Fruit fly (Drosophila melanogaster) whole organism, embryonic: ENCODE measurements around the gene CG43095.

Source experiments
- Adf1 ChIP-seq: fragments of 200-800 bp; sonication (Bioruptor generic); IDR thresholded peaks from 2 replicates; pipeline ENCODE4 v1.3.6; 2022; ENCODE audit warnings: missing biosample characterization, missing genetic modification characterization
- Atf3 ChIP-seq: fragments of 200-800 bp; sonication (Bioruptor generic); optimal IDR thresholded peaks from 3 replicates; lab custom pipeline; 2016; ENCODE audit warnings: missing biosample characterization, missing genetic modification characterization
- Awh ChIP-seq: fragments of 200-800 bp; sonication (Bioruptor generic); IDR thresholded peaks from 2 replicates; pipeline ENCODE4, ENCODE4 v1.3.6; 2022; ENCODE audit warnings: missing biosample characterization, missing genetic modification characterization
- B-H2 ChIP-seq: fragments of 200-800 bp; sonication (Bioruptor generic); optimal IDR thresholded peaks from 2 replicates; lab custom pipeline; 2018; ENCODE audit warnings: missing biosample characterization, mild to moderate bottlenecking, missing genetic modification characterization
- CG10431 ChIP-seq: fragments of 200-800 bp; sonication (Bioruptor generic); optimal IDR thresholded peaks from 3 replicates; lab custom pipeline; 2018; ENCODE audit warnings: missing biosample characterization, mild to moderate bottlenecking, missing genetic modification characterization
- CG11695 ChIP-seq: fragments of 200-800 bp; sonication (Bioruptor generic); IDR thresholded peaks from 3 replicates; pipeline ENCODE4 v1.3.6; 2022; ENCODE audit warnings: missing biosample characterization, missing genetic modification characterization
- CG12299 ChIP-seq: fragments of 200-800 bp; sonication (Bioruptor generic); optimal IDR thresholded peaks from 2 replicates; lab custom pipeline; 2018; ENCODE audit warnings: missing biosample characterization, mild to moderate bottlenecking, missing genetic modification characterization
- CG1233 ChIP-seq: fragments of 200-800 bp; sonication (Bioruptor generic); optimal IDR thresholded peaks from 4 replicates; lab custom pipeline; 2018; ENCODE audit warnings: missing biosample characterization, mild to moderate bottlenecking, missing genetic modification characterization
- CG1529 ChIP-seq: fragments of 200-800 bp; sonication (Bioruptor generic); optimal IDR thresholded peaks from 3 replicates; lab custom pipeline; 2018; ENCODE audit warnings: missing biosample characterization, missing genetic modification characterization
- CG1603 ChIP-seq: fragments of 200-800 bp; sonication (Bioruptor generic); optimal IDR thresholded peaks from 2 replicates; lab custom pipeline; 2019; ENCODE audit warnings: missing biosample characterization, mild to moderate bottlenecking, missing genetic modification characterization, moderate library complexity
- CG17829 ChIP-seq: fragments of 200-800 bp; optimal IDR thresholded peaks from 2 replicates; lab custom pipeline; 2019; ENCODE audit warnings: missing biosample characterization, mild to moderate bottlenecking, missing genetic modification characterization, moderate library complexity
- CG2202 ChIP-seq: fragments of 200-800 bp; sonication (Bioruptor generic); optimal IDR thresholded peaks from 2 replicates; lab custom pipeline; 2018; ENCODE audit warnings: missing biosample characterization, mild to moderate bottlenecking, missing genetic modification characterization
- CG31365 ChIP-seq: fragments of 200-800 bp; sonication (Bioruptor generic); optimal IDR thresholded peaks from 2 replicates; lab custom pipeline; 2018; ENCODE audit warnings: missing biosample characterization, mild to moderate bottlenecking, missing genetic modification characterization
- CG32767 ChIP-seq: fragments of 200-800 bp; sonication (Bioruptor generic); IDR thresholded peaks from 2 replicates; pipeline ENCODE4 v1.3.6; 2022; ENCODE audit warnings: missing biosample characterization, missing genetic modification characterization
- CG34422 ChIP-seq: fragments of 200-800 bp; sonication (Bioruptor generic); IDR thresholded peaks from 3 replicates; pipeline ENCODE4 v1.3.6; 2022; ENCODE audit warnings: missing biosample characterization, missing genetic modification characterization
- CG6654 ChIP-seq: fragments of 200-800 bp; sonication (Bioruptor generic); optimal IDR thresholded peaks from 2 replicates; lab custom pipeline; 2017; ENCODE audit warnings: missing biosample characterization, mild to moderate bottlenecking, missing genetic modification characterization
- CG6813 ChIP-seq: fragments of 200-800 bp; sonication (Bioruptor generic); optimal IDR thresholded peaks from 2 replicates; lab custom pipeline; 2017; ENCODE audit warnings: missing biosample characterization, missing genetic modification characterization, mild to moderate bottlenecking, moderate library complexity, missing genetic modification reagents
- CG7271 ChIP-seq: fragments of 200-800 bp; sonication (Bioruptor generic); optimal IDR thresholded peaks from 2 replicates; lab custom pipeline; 2018; ENCODE audit warnings: missing biosample characterization, mild to moderate bottlenecking, missing genetic modification characterization, moderate library complexity
- CG7372 ChIP-seq: fragments of 200-800 bp; sonication (Bioruptor generic); IDR thresholded peaks from 2 replicates; pipeline ENCODE4 v1.3.6; 2022; ENCODE audit warnings: missing biosample characterization, missing genetic modification characterization
- CG7928 ChIP-seq: fragments of 200-800 bp; sonication (Bioruptor generic); optimal IDR thresholded peaks from 2 replicates; lab custom pipeline; 2017; ENCODE audit warnings: missing biosample characterization, mild to moderate bottlenecking, missing genetic modification characterization
- Dip3 ChIP-seq: fragments of 200-800 bp; sonication (Bioruptor generic); optimal IDR thresholded peaks from 3 replicates; lab custom pipeline; 2016; ENCODE audit warnings: missing biosample characterization, missing genetic modification characterization
- Elba2 ChIP-seq: fragments of 200-800 bp; sonication (Bioruptor generic); optimal IDR thresholded peaks from 3 replicates; lab custom pipeline; 2016; ENCODE audit warnings: missing biosample characterization, missing genetic modification characterization
- HLH54F ChIP-seq: fragments of 200-800 bp; sonication (Bioruptor generic); optimal IDR thresholded peaks from 3 replicates; lab custom pipeline; 2016; ENCODE audit warnings: missing biosample characterization, missing genetic modification characterization
- Lpt ChIP-seq: fragments of >200 bp; optimal IDR thresholded peaks from 2 replicates; lab custom pipeline; 2018; ENCODE audit warnings: missing biosample characterization, missing genetic modification characterization
- Med ChIP-seq: fragments of 200-800 bp; sonication (Bioruptor generic); peaks from one replicate; lab custom pipeline; 2016; ENCODE audit warnings: missing biosample characterization, missing genetic modification characterization, mild to moderate bottlenecking, inconsistent platforms, moderate library complexity
- Neu2 ChIP-seq: fragments of 200-800 bp; sonication (Bioruptor generic); optimal IDR thresholded peaks from 3 replicates; lab custom pipeline; 2016; ENCODE audit warnings: missing biosample characterization, missing genetic modification characterization, borderline replicate concordance
- Nf-YA ChIP-seq: fragments of 200-800 bp; sonication (Bioruptor generic); IDR thresholded peaks from 2 replicates; pipeline ENCODE4 v1.3.6; 2022; ENCODE audit warnings: missing biosample characterization, missing genetic modification characterization
- Nf-YB ChIP-seq: fragments of 200-800 bp; sonication (Bioruptor generic); optimal IDR thresholded peaks from 3 replicates; lab custom pipeline; 2019; ENCODE audit warnings: missing biosample characterization, mild to moderate bottlenecking, missing genetic modification characterization, moderate library complexity
- Xbp1 ChIP-seq: fragments of 200-800 bp; sonication (Bioruptor generic); optimal IDR thresholded peaks from 3 replicates; lab custom pipeline; 2016; ENCODE audit warnings: missing biosample characterization, mild to moderate bottlenecking, missing genetic modification characterization
- bbx ChIP-seq: fragments of 200-800 bp; sonication (Bioruptor generic); IDR thresholded peaks from 2 replicates; pipeline ENCODE4 v1.3.6; 2022; ENCODE audit warnings: missing biosample characterization, missing genetic modification characterization; ENCODE audit not compliant: partially characterized antibody
- caup ChIP-seq: fragments of 200-800 bp; sonication (Bioruptor generic); optimal IDR thresholded peaks from 3 replicates; lab custom pipeline; 2017; ENCODE audit warnings: missing biosample characterization, mild to moderate bottlenecking, missing genetic modification characterization, moderate library complexity; ENCODE audit not compliant: severe bottlenecking
- croc ChIP-seq: fragments of 200-800 bp; sonication (Bioruptor generic); conservative IDR thresholded peaks from 3 replicates; pipeline ENCODE4 v1.3.6; 2022; ENCODE audit warnings: missing biosample characterization, missing genetic modification characterization
- dan ChIP-seq: fragments of 200-800 bp; sonication (Bioruptor generic); IDR thresholded peaks from 2 replicates; pipeline ENCODE4 v1.3.6; 2022; ENCODE audit warnings: missing biosample characterization, missing genetic modification characterization
- dimm ChIP-seq: fragments of 200-800 bp; sonication (Bioruptor generic); IDR thresholded peaks from 2 replicates; pipeline ENCODE4 v1.3.6; 2022; ENCODE audit warnings: missing biosample characterization, missing genetic modification characterization
- dmrt11E ChIP-seq: fragments of 200-800 bp; sonication (Bioruptor generic); optimal IDR thresholded peaks from 3 replicates; lab custom pipeline; 2018; ENCODE audit warnings: missing biosample characterization, mild to moderate bottlenecking, missing genetic modification characterization, moderate library complexity
- ftz-f1 ChIP-seq: fragments of 200-800 bp; sonication (Bioruptor generic); optimal IDR thresholded peaks from 2 replicates; lab custom pipeline; 2016; ENCODE audit warnings: missing biosample characterization, missing genetic modification characterization
- hb ChIP-seq: fragments of 200-800 bp; sonication (Bioruptor generic); IDR thresholded peaks from 3 replicates; pipeline ENCODE4 v1.3.6; 2022; ENCODE audit warnings: missing biosample characterization, missing genetic modification characterization; ENCODE audit not compliant: partially characterized antibody
- inv ChIP-seq: fragments of 200-800 bp; sonication (Bioruptor generic); IDR thresholded peaks from 2 replicates; pipeline ENCODE4 v1.3.6; 2022; ENCODE audit warnings: missing biosample characterization, missing genetic modification characterization; ENCODE audit not compliant: partially characterized antibody
- jumu ChIP-seq: fragments of 200-800 bp; sonication (Bioruptor generic); optimal IDR thresholded peaks from 3 replicates; lab custom pipeline; 2016; ENCODE audit warnings: missing biosample characterization, missing genetic modification characterization
- mam ChIP-seq: fragments of 200-800 bp; sonication (Bioruptor generic); optimal IDR thresholded peaks from 3 replicates; lab custom pipeline; 2016; ENCODE audit warnings: missing biosample characterization, missing genetic modification characterization
- nom ChIP-seq: fragments of 200-800 bp; sonication (Bioruptor generic); optimal IDR thresholded peaks from 2 replicates; lab custom pipeline; 2017; ENCODE audit warnings: missing biosample characterization, missing genetic modification characterization, mild to moderate bottlenecking, moderate library complexity, missing genetic modification reagents
- org-1 ChIP-seq: fragments of 200-800 bp; sonication (Bioruptor generic); optimal IDR thresholded peaks from 2 replicates; lab custom pipeline; 2017; ENCODE audit warnings: missing biosample characterization, missing genetic modification characterization
- pan ChIP-seq, 4 experiments: fragments of >200 bp in 3 of 4; fragments of 200-800 bp in 1 of 4; sonication (Bioruptor generic) in 1 of 4; optimal IDR thresholded peaks in 3 of 4; IDR thresholded peaks in 1 of 4; 2 replicates each; pipeline versions ENCODE4 v1.3.6 to Lab custom; 2017 to 2022; ENCODE audit warnings: missing biosample characterization in 2 of 4, missing genetic modification characterization in 2 of 4, mixed read lengths in 1 of 4
- repo ChIP-seq: fragments of 200-800 bp; sonication (Bioruptor generic); optimal IDR thresholded peaks from 2 replicates; lab custom pipeline; 2016; ENCODE audit warnings: missing biosample characterization, missing genetic modification characterization
- sens ChIP-seq: fragments of 200-800 bp; sonication (Bioruptor generic); peaks from one replicate; lab custom pipeline; 2016; ENCODE audit warnings: missing biosample characterization, missing genetic modification characterization
- sens-2 ChIP-seq: fragments of 200-800 bp; sonication (Bioruptor generic); IDR thresholded peaks from 2 replicates; pipeline ENCODE4 v1.3.6; 2022; ENCODE audit warnings: missing biosample characterization, missing genetic modification characterization
- tll ChIP-seq, 2 experiments: fragments of 200-800 bp in 1 of 2; fragments of >200 bp in 1 of 2; sonication (Bioruptor generic) in 1 of 2; optimal IDR thresholded peaks; 2 replicates each; lab custom pipeline; 2017 to 2019; ENCODE audit warnings: missing biosample characterization in 2 of 2, missing genetic modification characterization in 2 of 2, mild to moderate bottlenecking in 1 of 2, moderate library complexity in 1 of 2
- tup ChIP-seq: fragments of 200-800 bp; sonication (Bioruptor generic); optimal IDR thresholded peaks from 2 replicates; lab custom pipeline; 2016; ENCODE audit warnings: missing biosample characterization, mild to moderate bottlenecking, missing genetic modification characterization, moderate library complexity
- wdn ChIP-seq: fragments of 200-800 bp; sonication (Bioruptor generic); IDR thresholded peaks from 2 replicates; pipeline ENCODE4 v1.3.6; 2022; ENCODE audit warnings: missing biosample characterization, missing genetic modification characterization
- yki ChIP-seq: fragments of >200 bp; optimal IDR thresholded peaks from 3 replicates; lab custom pipeline; 2018
- zen2 ChIP-seq: fragments of 200-800 bp; sonication (Bioruptor generic); IDR thresholded peaks from 3 replicates; pipeline ENCODE4 v1.3.6; 2022; ENCODE audit warnings: missing biosample characterization, missing genetic modification characterization; ENCODE audit not compliant: partially characterized antibody

The CG43095 gene

DNA sequence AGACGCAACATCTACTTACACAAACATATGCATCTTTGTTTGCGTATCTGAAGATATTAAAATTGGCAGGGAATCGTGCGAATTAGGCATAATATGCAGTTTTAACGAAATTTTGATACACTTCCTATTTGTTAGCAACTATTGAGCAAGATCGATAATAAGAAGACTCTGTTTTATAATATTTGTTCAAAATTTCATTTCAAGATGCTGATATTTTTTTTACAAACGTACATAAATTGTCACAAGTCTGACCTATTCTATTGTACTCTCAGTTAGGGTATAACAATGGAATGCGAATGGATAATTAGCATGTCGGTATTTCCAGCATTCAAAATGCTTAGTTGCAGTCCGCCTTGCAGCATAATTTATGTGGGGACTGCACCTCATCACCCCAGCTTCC is 43.7 kb downstream of the CG43095 start (continued):
- TF ChIP-seq tll (GFP tag; optimal IDR thresholded peaks at IDR 0.05; lab: Kevin White, UChicago) (no peak), CG31365 (no peak), Nf-YB (GFP tag; lab: Kevin White, UChicago) (no peak), CG6654 (no peak), croc (no peak), Dip3 (GFP tag; lab: Kevin White, UChicago) (no peak), Lpt (GFP tag; lab: Kevin White, UChicago) (no peak), Neu2 (GFP tag; lab: Kevin White, UChicago) (no peak), nom (GFP tag; lab: Kevin White, UChicago) (no peak), CG7928 (GFP tag; lab: Kevin White, UChicago) (no peak), HLH54F (GFP tag; lab: Kevin White, UChicago) (no peak), CG34422 (GFP tag; lab: Robert Waterston, UW) (no peak), CG17829 (tag; lab: Kevin White, UChicago) (no peak), CG1529 (no peak), Elba2 (GFP tag; lab: Kevin White, UChicago) (no peak), yki (lab: Kevin White, UChicago) (no peak), bbx (GFP tag; lab: Robert Waterston, UW) (no peak), CG2202 (tag; lab: Kevin White, UChicago) (no peak), org-1 (GFP tag; lab: Kevin White, UChicago) (no peak), zen2 (no peak), wdn (GFP tag; lab: Robert Waterston, UW) (no peak), dimm (no peak), B-H2 (GFP tag; lab: Kevin White, UChicago) (no peak), CG7271 (tag; lab: Kevin White, UChicago) (no peak), tup (GFP tag; lab: Kevin White, UChicago) (no peak), CG32767 (GFP tag; lab: Robert Waterston, UW) (no peak), CG7372 (GFP tag; lab: Robert Waterston, UW) (no peak), inv (no peak), ftz-f1 (no peak), dmrt11E (tag; lab: Kevin White, UChicago) (no peak), CG1603 (tag; lab: Kevin White, UChicago) (peak; percentile 30), Nf-YA (no peak), Awh (GFP tag; lab: Robert Waterston, UW) (no peak), mam (peak; percentile 7), Xbp1 (GFP tag; lab: Kevin White, UChicago) (no peak), sens-2 (GFP tag; lab: Robert Waterston, UW) (no peak), CG11695 (GFP tag; lab: Robert Waterston, UW) (no peak), Atf3 (GFP tag; lab: Kevin White, UChicago) (no peak), CG10431 (GFP tag; lab: Kevin White, UChicago) (no peak), Adf1 (GFP tag; lab: Robert Waterston, UW) (no peak), dan (no peak), CG12299 (tag; lab: Kevin White, UChicago) (no peak), CG1233 (GFP tag; lab: Kevin White, UChicago) (no peak), pan (optimal IDR thresholded peaks at IDR 0.05; lab: Kevin White, UChicago) (no peak), pan (GFP tag; optimal IDR thresholded peaks at IDR 0.05 in 1 of 2, IDR thresholded peaks at IDR 0.05 in 1 of 2) (peak in 1 of 2 experiments; percentile 75), Med (GFP tag; lab: Kevin White, UChicago) (peak; percentile 65), repo (GFP tag; lab: Kevin White, UChicago) (no peak), CG6813 (GFP tag; lab: Kevin White, UChicago) (no peak), caup (GFP tag; lab: Kevin White, UChicago) (no peak), jumu (GFP tag; lab: Kevin White, UChicago) (no peak), sens (GFP tag; lab: Kevin White, UChicago) (peak; percentile 22), hb (GFP tag; lab: Robert Waterston, UW) (no peak)
